Worm (Caenorhabditis elegans) whole organism, mixed stage, embryonic: ENCODE results near the gene str-115.

Experiments used
- M03D4.4 ChIP-seq: sonication (generic microtip); optimal IDR thresholded peaks from 2 replicates; lab custom pipeline; 2017; ENCODE audit warnings: mild to moderate bottlenecking, missing genetic modification characterization, missing compliant biosample characterization
- bed-3 ChIP-seq: fragments of 200-800 bp; sonication (Bioruptor generic); optimal IDR thresholded peaks from 3 replicates; lab custom pipeline; 2018; ENCODE audit warnings: mild to moderate bottlenecking, missing genetic modification characterization, moderate library complexity, missing compliant biosample characterization
- blmp-1 ChIP-seq: fragments of 150-350 bp; optimal IDR thresholded peaks from 2 replicates; lab custom pipeline; 2014; ENCODE audit warnings: missing biosample characterization, missing genetic modification characterization
- ceh-39 ChIP-seq: fragments of 150-350 bp; optimal IDR thresholded peaks from 2 replicates; lab custom pipeline; 2014; ENCODE audit warnings: missing biosample characterization, missing genetic modification characterization
- ceh-43 ChIP-seq: fragments of 200-800 bp; sonication (Bioruptor generic); optimal IDR thresholded peaks from 2 replicates; lab custom pipeline; 2018; ENCODE audit warnings: mild to moderate bottlenecking, missing genetic modification characterization, moderate library complexity, missing compliant biosample characterization
- ceh-83 ChIP-seq: fragments of 200-800 bp; sonication (Bioruptor generic); optimal IDR thresholded peaks from 2 replicates; lab custom pipeline; 2018; ENCODE audit warnings: mild to moderate bottlenecking, missing genetic modification characterization, missing compliant biosample characterization
- ces-1 ChIP-seq: fragments of 150-350 bp; optimal IDR thresholded peaks from 2 replicates; lab custom pipeline; 2014; ENCODE audit warnings: missing biosample characterization, missing genetic modification reagents, missing genetic modification characterization
- cnd-1 ChIP-seq: fragments of 200-800 bp; sonication (Bioruptor generic); optimal IDR thresholded peaks from 2 replicates; lab custom pipeline; 2018; ENCODE audit warnings: mild to moderate bottlenecking, missing genetic modification characterization, missing compliant biosample characterization
- drap-1 ChIP-seq: fragments of 200-800 bp; sonication (Bioruptor generic); optimal IDR thresholded peaks from 3 replicates; lab custom pipeline; 2018; ENCODE audit warnings: mild to moderate bottlenecking, missing genetic modification characterization, missing compliant biosample characterization
- elt-1 ChIP-seq: sonication (generic microtip); optimal IDR thresholded peaks from 2 replicates; lab custom pipeline; 2017; ENCODE audit warnings: missing genetic modification characterization, mild to moderate bottlenecking, missing compliant biosample characterization, antibody characterized with exemption, moderate library complexity, borderline replicate concordance; ENCODE audit not compliant: insufficient read depth
- elt-3 ChIP-seq: fragments of 150-350 bp; optimal IDR thresholded peaks from 2 replicates; lab custom pipeline; 2014; ENCODE audit warnings: missing biosample characterization, missing genetic modification characterization
- flh-1 ChIP-seq: fragments of 200-800 bp; sonication (Bioruptor generic); optimal IDR thresholded peaks from 2 replicates; lab custom pipeline; 2018; ENCODE audit warnings: mild to moderate bottlenecking, missing genetic modification characterization, moderate library complexity, missing compliant biosample characterization
- ham-2 ChIP-seq: fragments of 200-800 bp; sonication (Bioruptor generic); optimal IDR thresholded peaks from 2 replicates; lab custom pipeline; 2018; ENCODE audit warnings: mild to moderate bottlenecking, missing genetic modification characterization, missing compliant biosample characterization
- hlh-1 ChIP-seq: fragments of 150-350 bp; optimal IDR thresholded peaks from 2 replicates; lab custom pipeline; 2014; ENCODE audit warnings: missing biosample characterization, missing genetic modification reagents, missing genetic modification characterization
- lin-13 ChIP-seq: fragments of 150-350 bp; optimal IDR thresholded peaks from 2 replicates; lab custom pipeline; 2014; ENCODE audit warnings: missing biosample characterization, missing genetic modification characterization
- lin-32 ChIP-seq: fragments of 200-800 bp; sonication (Bioruptor generic); optimal IDR thresholded peaks from 2 replicates; lab custom pipeline; 2018; ENCODE audit warnings: mild to moderate bottlenecking, missing genetic modification characterization, missing compliant biosample characterization
- lsy-2 ChIP-seq: fragments of 150-350 bp; optimal IDR thresholded peaks from 2 replicates; lab custom pipeline; 2014; ENCODE audit warnings: missing biosample characterization, missing genetic modification characterization
- mab-5 ChIP-seq: fragments of 150-350 bp; optimal IDR thresholded peaks from 2 replicates; lab custom pipeline; 2014; ENCODE audit warnings: missing biosample characterization, missing genetic modification characterization
- mep-1 ChIP-seq: fragments of 150-350 bp; optimal IDR thresholded peaks from 2 replicates; lab custom pipeline; 2017; ENCODE audit warnings: missing biosample characterization, missing genetic modification reagents, missing genetic modification characterization, inconsistent platforms
- mls-2 ChIP-seq: sonication (generic microtip); optimal IDR thresholded peaks from 2 replicates; lab custom pipeline; 2016; ENCODE audit warnings: mild to moderate bottlenecking, missing genetic modification characterization, moderate library complexity, missing compliant biosample characterization
- nhr-12 ChIP-seq: fragments of 150-350 bp; optimal IDR thresholded peaks from 2 replicates; lab custom pipeline; 2014; ENCODE audit warnings: missing biosample characterization, missing genetic modification characterization
- nhr-2 ChIP-seq: fragments of 150-350 bp; optimal IDR thresholded peaks from 2 replicates; lab custom pipeline; 2014; ENCODE audit warnings: missing biosample characterization, missing genetic modification characterization
- nhr-237 ChIP-seq: fragments of 150-350 bp; optimal IDR thresholded peaks from 2 replicates; lab custom pipeline; 2014; ENCODE audit warnings: missing biosample characterization, missing genetic modification characterization
- nhr-28 ChIP-seq: fragments of 150-350 bp; optimal IDR thresholded peaks from 2 replicates; lab custom pipeline; 2014; ENCODE audit warnings: missing biosample characterization, missing genetic modification characterization
- nhr-76 ChIP-seq: sonication (generic microtip); optimal IDR thresholded peaks from 2 replicates; lab custom pipeline; 2017; ENCODE audit warnings: missing biosample characterization, missing genetic modification characterization
- pha-4 ChIP-seq: fragments of 150-350 bp; optimal IDR thresholded peaks from 2 replicates; lab custom pipeline; 2018; ENCODE audit warnings: missing biosample characterization, missing genetic modification reagents, missing genetic modification characterization
- sem-2 ChIP-seq: fragments of 200-800 bp; sonication (Bioruptor generic); optimal IDR thresholded peaks from 2 replicates; lab custom pipeline; 2018; ENCODE audit warnings: mild to moderate bottlenecking, missing genetic modification characterization, missing compliant biosample characterization
- snpc-4 ChIP-seq: fragments of 150-350 bp; optimal IDR thresholded peaks from 2 replicates; lab custom pipeline; 2014; ENCODE audit warnings: missing biosample characterization, missing genetic modification characterization
- sptf-1 ChIP-seq: sonication (generic microtip); optimal IDR thresholded peaks from 2 replicates; lab custom pipeline; 2017; ENCODE audit warnings: mild to moderate bottlenecking, missing genetic modification characterization, moderate library complexity, missing compliant biosample characterization
- tbx-8 ChIP-seq: fragments of 200-800 bp; sonication (Bioruptor generic); optimal IDR thresholded peaks from 2 replicates; lab custom pipeline; 2018; ENCODE audit warnings: mild to moderate bottlenecking, missing genetic modification characterization, moderate library complexity, missing compliant biosample characterization
- unc-120 ChIP-seq: sonication (generic microtip); optimal IDR thresholded peaks from 2 replicates; lab custom pipeline; 2017; ENCODE audit warnings: missing genetic modification characterization, missing compliant biosample characterization; ENCODE audit not compliant: poor library complexity, severe bottlenecking
- unc-39 ChIP-seq: fragments of 150-350 bp; optimal IDR thresholded peaks from 2 replicates; lab custom pipeline; 2014; ENCODE audit warnings: missing biosample characterization, missing genetic modification characterization
- unc-62 ChIP-seq: fragments of 150-350 bp; optimal IDR thresholded peaks from 2 replicates; lab custom pipeline; 2014; ENCODE audit warnings: missing biosample characterization, missing genetic modification reagents, missing genetic modification characterization
- zip-8 ChIP-seq: fragments of 150-350 bp; optimal IDR thresholded peaks from 2 replicates; lab custom pipeline; 2014; ENCODE audit warnings: missing biosample characterization, missing genetic modification characterization
- ztf-11 ChIP-seq: fragments of 150-350 bp; optimal IDR thresholded peaks from 2 replicates; lab custom pipeline; 2014; ENCODE audit warnings: missing biosample characterization, missing genetic modification characterization

Gene str-115

ce11 chrV:11231177-11231576 lies 37.7 kb upstream of the str-115 start:
- TF ChIP-seq nhr-76 (no peak), unc-39 (tag; lab: Kevin White, UChicago) (no peak), bed-3 (GFP tag; lab: Kevin White, UChicago) (no peak), nhr-12 (tag; lab: Kevin White, UChicago) (no peak), elt-1 (tag; lab: Kevin White, UChicago) (no peak), drap-1 (GFP tag; lab: Kevin White, UChicago) (no peak), ceh-43 (no peak), nhr-28 (tag; lab: Kevin White, UChicago) (no peak)

ce11 chrV:11234350-11234749 lies 34.5 kb upstream of the str-115 start, which contains the start of gene T19B10.5:
Gene T19B10.5 (plus strand): TSS chrV:11234650.
- TF ChIP-seq cnd-1 (tag; lab: Kevin White, UChicago) (no peak), nhr-2 (no peak), lin-13 (tag; lab: Kevin White, UChicago) (no peak), ceh-43 (no peak)

ce11 chrV:11235876-11236275 lies 33.0 kb upstream of the str-115 start:
- no peak for TF ChIP-seq nhr-2
- TF ChIP-seq cnd-1 (tag; lab: Kevin White, UChicago), result no peak
- TF ChIP-seq elt-1 (tag; lab: Kevin White, UChicago), result no peak
- TF ChIP-seq sem-2, result no peak
- no peak for TF ChIP-seq ceh-43
- no peak for TF ChIP-seq ham-2
- no peak for TF ChIP-seq ces-1 (GFP tag; lab: Kevin White, UChicago)
- TF ChIP-seq mls-2 (tag; lab: Kevin White, UChicago), result no peak
- no peak for TF ChIP-seq nhr-237 (tag; lab: Kevin White, UChicago)
- no peak for TF ChIP-seq flh-1 (GFP tag; lab: Kevin White, UChicago)
- no peak for TF ChIP-seq tbx-8 (GFP tag; lab: Kevin White, UChicago)
- TF ChIP-seq bed-3 (GFP tag; lab: Kevin White, UChicago), result no peak
- TF ChIP-seq lin-32 (GFP tag; lab: Kevin White, UChicago), result no peak
- no peak for TF ChIP-seq elt-3
- no peak for TF ChIP-seq drap-1 (GFP tag; lab: Kevin White, UChicago)
- TF ChIP-seq ztf-11, result no peak
- no peak for TF ChIP-seq lsy-2 (tag; lab: Kevin White, UChicago)

- TF ChIP-seq snpc-4 (tag; lab: Kevin White, UChicago) (no peak), unc-39 (tag; lab: Kevin White, UChicago) (no peak), unc-120 (tag; lab: Kevin White, UChicago) (peak; percentile 54), mab-5 (no peak), mep-1 (tag; lab: Kevin White, UChicago) (peak; percentile 75), ceh-43 (peak; percentile 82), lsy-2 (tag; lab: Kevin White, UChicago) (peak; percentile 56), elt-3 (no peak), flh-1 (GFP tag; lab: Kevin White, UChicago) (no peak), lin-32 (GFP tag; lab: Kevin White, UChicago) (no peak), mls-2 (tag; lab: Kevin White, UChicago) (peak; percentile 87), ham-2 (peak; percentile 14), drap-1 (GFP tag; lab: Kevin White, UChicago) (peak; percentile 69), ces-1 (GFP tag; lab: Kevin White, UChicago) (peak; percentile 36), sptf-1 (tag; lab: Kevin White, UChicago) (peak; percentile 89), cnd-1 (tag; lab: Kevin White, UChicago) (peak; percentile 76), tbx-8 (GFP tag; lab: Kevin White, UChicago) (no peak), zip-8 (no peak), pha-4 (tag; lab: Kevin White, UChicago) (no peak), nhr-237 (tag; lab: Kevin White, UChicago) (peak; percentile 61), nhr-12 (tag; lab: Kevin White, UChicago) (peak; percentile 56), ceh-39 (tag; lab: Kevin White, UChicago) (no peak), lin-13 (tag; lab: Kevin White, UChicago) (no peak), ztf-11 (peak; percentile 89), nhr-76 (peak; percentile 70), unc-62 (GFP tag; lab: Kevin White, UChicago) (no peak), hlh-1 (tag; lab: Kevin White, UChicago) (peak; percentile 48), ceh-83 (peak; percentile 59), bed-3 (GFP tag; lab: Kevin White, UChicago) (peak; percentile 44), sem-2 (peak; percentile 65), blmp-1 (peak; percentile 64), nhr-2 (no peak), M03D4.4 (tag; lab: Kevin White, UChicago) (peak; percentile 78), elt-1 (tag; lab: Kevin White, UChicago) (peak; percentile 2), nhr-28 (tag; lab: Kevin White, UChicago) (peak; percentile 8)
Observed at ce11 chrV:11239187-11239725, 29.6 kb upstream of the str-115 start, which contains the start of the genes dvc-1 and ima-1. Gene dvc-1 (minus strand): TSS chrV:11239331. Gene ima-1 (plus strand): TSS chrV:11239675.
